Fruit fly (Drosophila melanogaster) whole organism, wandering third instar larva: ENCODE results near the gene Muc30E.

ENCODE experiments used
- Abd-B ChIP-seq: fragments of >200 bp; optimal IDR thresholded peaks from 2 replicates; lab custom pipeline; 2017; ENCODE audit warnings: missing biosample characterization, missing genetic modification characterization
- CG32264 ChIP-seq: fragments of 200-800 bp; sonication (Bioruptor generic); optimal IDR thresholded peaks from 2 replicates; lab custom pipeline; 2016; ENCODE audit warnings: missing biosample characterization, missing genetic modification characterization
- CG9705 ChIP-seq: fragments of 200-800 bp; sonication (Bioruptor generic); optimal IDR thresholded peaks from 2 replicates; lab custom pipeline; 2018; ENCODE audit warnings: missing biosample characterization, mild to moderate bottlenecking, missing genetic modification characterization
- CrebA ChIP-seq: fragments of 200-800 bp; sonication (Bioruptor generic); optimal IDR thresholded peaks from 2 replicates; lab custom pipeline; 2016; ENCODE audit warnings: missing biosample characterization, mild to moderate bottlenecking, missing genetic modification characterization, borderline replicate concordance
- Dfd ChIP-seq: fragments of >200 bp; optimal IDR thresholded peaks from 2 replicates; lab custom pipeline; 2017; ENCODE audit warnings: missing biosample characterization, missing genetic modification characterization
- Dif ChIP-seq: fragments of 200-275, 200-300 bp; sonication (Bioruptor generic); optimal IDR thresholded peaks from 2 replicates; lab custom pipeline; 2018; ENCODE audit warnings: missing biosample characterization, missing genetic modification characterization; ENCODE audit not compliant: partially characterized antibody
- GATAd ChIP-seq: sonication (Bioruptor generic); optimal IDR thresholded peaks from 2 replicates; lab custom pipeline; 2016; ENCODE audit warnings: missing biosample characterization, missing genetic modification characterization
- HLH106 ChIP-seq: fragments of 200-800 bp; optimal IDR thresholded peaks from 3 replicates; lab custom pipeline; 2019; ENCODE audit warnings: missing biosample characterization, mild to moderate bottlenecking, missing genetic modification characterization, moderate library complexity
- Hnf4 ChIP-seq: fragments of 200-800 bp; sonication (Bioruptor generic); optimal IDR thresholded peaks from 2 replicates; lab custom pipeline; 2016; ENCODE audit warnings: missing biosample characterization, mild to moderate bottlenecking, missing genetic modification characterization
- Hr78 ChIP-seq: fragments of >200 bp; optimal IDR thresholded peaks from 2 replicates; lab custom pipeline; 2017; ENCODE audit warnings: missing biosample characterization, missing genetic modification characterization
- Hr83 ChIP-seq: fragments of 200-300 bp; sonication (Bioruptor generic); optimal IDR thresholded peaks from 2 replicates; lab custom pipeline; 2016; ENCODE audit warnings: missing biosample characterization, mild to moderate bottlenecking, missing genetic modification characterization, moderate library complexity; ENCODE audit not compliant: poor library complexity, severe bottlenecking
- Jra ChIP-seq: sonication (Bioruptor generic); optimal IDR thresholded peaks from 2 replicates; lab custom pipeline; 2016; ENCODE audit warnings: missing biosample characterization, missing genetic modification characterization
- Mio ChIP-seq: sonication (Bioruptor generic); optimal IDR thresholded peaks from 2 replicates; lab custom pipeline; 2016; ENCODE audit warnings: missing biosample characterization, missing genetic modification characterization
- Myc ChIP-seq: fragments of >200 bp; optimal IDR thresholded peaks from 2 replicates; lab custom pipeline; 2017
- N ChIP-seq: fragments of >200 bp; optimal IDR thresholded peaks from 2 replicates; lab custom pipeline; 2018; ENCODE audit warnings: missing biosample characterization, missing external identifiers, missing genetic modification characterization
- OdsH ChIP-seq: fragments of 200-800 bp; sonication (Bioruptor generic); optimal IDR thresholded peaks from 2 replicates; lab custom pipeline; 2016; ENCODE audit warnings: missing biosample characterization, mild to moderate bottlenecking, missing genetic modification characterization
- Rel ChIP-seq, 2 experiments: fragments of 200-800 bp; sonication (Bioruptor generic) in 1 of 2; optimal IDR thresholded peaks; 2 replicates in 1 of 2; 3 replicates in 1 of 2; lab custom pipeline; 2016 to 2019; ENCODE audit warnings: mild to moderate bottlenecking in 2 of 2, missing biosample characterization in 2 of 2, missing genetic modification characterization in 2 of 2, moderate library complexity in 1 of 2
- Sp1 ChIP-seq: fragments of 200-800 bp; sonication (Bioruptor generic); optimal IDR thresholded peaks from 3 replicates; lab custom pipeline; 2019; ENCODE audit warnings: missing biosample characterization, mild to moderate bottlenecking, missing genetic modification characterization, moderate library complexity
- Vsx2 ChIP-seq: fragments of 200-300, 225-300 bp; sonication (Bioruptor generic); optimal IDR thresholded peaks from 2 replicates; lab custom pipeline; 2018; ENCODE audit warnings: missing biosample characterization, missing genetic modification characterization; ENCODE audit not compliant: partially characterized antibody
- br ChIP-seq: fragments of 200-800 bp; sonication (Bioruptor generic); optimal IDR thresholded peaks from 2 replicates; lab custom pipeline; 2016; ENCODE audit warnings: missing biosample characterization, missing genetic modification characterization
- brk ChIP-seq: fragments of 200-800 bp; sonication (Bioruptor generic); optimal IDR thresholded peaks from 2 replicates; lab custom pipeline; 2016; ENCODE audit warnings: missing biosample characterization, mild to moderate bottlenecking, missing genetic modification characterization
- dl ChIP-seq, 2 experiments: fragments of 175-275, 200-275 bp in 1 of 2; fragments of 200-275 bp in 1 of 2; sonication (Bioruptor generic); optimal IDR thresholded peaks; lab custom pipeline; 2018; ENCODE audit warnings: mild to moderate bottlenecking in 2 of 2, missing biosample characterization in 2 of 2, missing genetic modification characterization in 2 of 2, moderate library complexity in 2 of 2; ENCODE audit not compliant: partially characterized antibody in 2 of 2, insufficient read depth in 1 of 2
- dmrt93B ChIP-seq: fragments of 200-800 bp; sonication (Bioruptor generic); optimal IDR thresholded peaks from 2 replicates; lab custom pipeline; 2018; ENCODE audit warnings: missing biosample characterization, mild to moderate bottlenecking, missing genetic modification characterization
- dsf ChIP-seq: sonication (Bioruptor generic); optimal IDR thresholded peaks from 2 replicates; lab custom pipeline; 2016; ENCODE audit warnings: missing biosample characterization, missing genetic modification characterization, borderline replicate concordance
- ey ChIP-seq: fragments of 200-800 bp; sonication (Bioruptor generic); optimal IDR thresholded peaks from 2 replicates; lab custom pipeline; 2016; ENCODE audit warnings: missing biosample characterization, missing genetic modification characterization
- foxo ChIP-seq, 2 experiments: fragments of 200-800 bp; sonication (Bioruptor generic); optimal IDR thresholded peaks; 2 replicates in 1 of 2; 3 replicates in 1 of 2; lab custom pipeline; 2016 to 2017; ENCODE audit warnings: missing biosample characterization in 2 of 2, missing genetic modification characterization in 2 of 2
- fru ChIP-seq: fragments of 200-800 bp; sonication (Bioruptor generic); optimal IDR thresholded peaks from 3 replicates; lab custom pipeline; 2016; ENCODE audit warnings: missing biosample characterization, mild to moderate bottlenecking, missing genetic modification characterization
- h ChIP-seq: fragments of 200-800 bp; sonication (Bioruptor generic); optimal IDR thresholded peaks from 3 replicates; lab custom pipeline; 2016; ENCODE audit warnings: missing biosample characterization, mild to moderate bottlenecking, missing genetic modification characterization
- jim ChIP-seq: fragments of 175-275, 200-325 bp; sonication (Bioruptor generic); optimal IDR thresholded peaks from 2 replicates; lab custom pipeline; 2016; ENCODE audit warnings: missing biosample characterization, mild to moderate bottlenecking, missing genetic modification characterization
- lola ChIP-seq: fragments of >200 bp; optimal IDR thresholded peaks from 2 replicates; lab custom pipeline; 2017; ENCODE audit warnings: missing biosample characterization, missing genetic modification characterization
- pan ChIP-seq: fragments of >200 bp; optimal IDR thresholded peaks from 2 replicates; lab custom pipeline; 2017
- psq ChIP-seq: fragments of 200-800 bp; sonication (Bioruptor generic); optimal IDR thresholded peaks from 3 replicates; lab custom pipeline; 2017; ENCODE audit warnings: missing biosample characterization, mild to moderate bottlenecking, missing genetic modification characterization, moderate library complexity
- rgr ChIP-seq: fragments of 200-800 bp; sonication (Bioruptor generic); optimal IDR thresholded peaks from 3 replicates; lab custom pipeline; 2016; ENCODE audit warnings: missing biosample characterization, mild to moderate bottlenecking, missing genetic modification characterization
- sage ChIP-seq: fragments of 200-800 bp; sonication (Bioruptor generic); optimal IDR thresholded peaks from 2 replicates; lab custom pipeline; 2016; ENCODE audit warnings: missing biosample characterization, mild to moderate bottlenecking, missing genetic modification characterization
- sv ChIP-seq: fragments of 200-800 bp; sonication (Bioruptor generic); optimal IDR thresholded peaks from 3 replicates; lab custom pipeline; 2016; ENCODE audit warnings: missing biosample characterization, missing genetic modification characterization
- tai ChIP-seq: sonication (Bioruptor generic); optimal IDR thresholded peaks from 2 replicates; lab custom pipeline; 2016; ENCODE audit warnings: missing biosample characterization, missing genetic modification characterization
- usp ChIP-seq: fragments of >200 bp; optimal IDR thresholded peaks from 2 replicates; lab custom pipeline; 2017; ENCODE audit warnings: missing biosample characterization, missing genetic modification characterization
- woc ChIP-seq: sonication (Bioruptor generic); optimal IDR thresholded peaks from 2 replicates; lab custom pipeline; 2016; ENCODE audit warnings: missing biosample characterization, mild to moderate bottlenecking, missing genetic modification characterization

The Muc30E gene

DNA sequence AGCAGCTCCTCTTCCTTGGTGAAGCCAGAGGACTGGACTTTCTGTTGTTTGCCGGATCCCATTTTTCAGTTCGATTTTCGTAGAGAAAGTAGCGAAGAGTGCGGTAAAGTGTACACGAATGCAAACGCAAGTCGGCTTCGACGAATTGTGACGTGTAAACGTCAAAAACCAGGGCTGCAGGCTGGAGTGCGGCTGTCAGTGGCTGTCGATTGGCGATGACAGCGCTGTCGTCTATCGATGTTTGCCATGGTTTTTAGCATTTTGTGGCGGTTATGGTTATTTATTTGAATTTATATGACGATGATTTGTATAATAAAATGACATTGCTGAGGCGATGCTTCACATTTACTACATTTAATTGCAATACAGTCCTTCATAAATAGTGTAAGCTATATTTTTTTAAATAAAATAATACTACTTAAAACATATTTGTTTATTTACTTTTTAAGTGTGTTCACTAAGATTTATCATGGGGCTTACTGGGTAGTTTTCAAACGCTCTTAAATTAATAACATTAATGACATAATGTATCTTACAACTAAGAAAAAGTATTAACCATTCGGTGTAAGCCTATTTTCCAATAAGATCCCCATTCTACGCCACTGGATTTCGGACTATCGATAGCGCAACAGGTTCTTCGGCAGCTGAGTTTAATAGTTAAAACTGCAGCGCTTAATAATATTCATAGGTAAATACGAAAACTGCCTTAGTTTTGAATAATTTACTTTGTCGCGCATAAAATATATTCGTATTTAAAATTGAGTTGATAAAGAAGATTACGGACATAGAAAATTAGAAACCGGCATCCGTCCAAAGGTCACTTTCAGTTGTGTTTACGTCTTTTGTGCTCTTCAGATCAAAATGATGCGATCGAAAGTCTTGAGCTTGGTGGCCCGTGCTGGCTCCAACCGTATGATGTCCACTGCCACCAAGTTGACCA lies 15.4 kb upstream of the Muc30E start, which contains the start of the genes CG5885 and CG4598:
CG5885 (minus strand) TSS at position 311 of the 940 bp plus-strand sequence.
CG4598 (plus strand) TSS at position 599 of the 940 bp plus-strand sequence.
- TF ChIP-seq Myc (lab: Kevin White, UChicago) (no peak), sage (GFP tag; lab: Kevin White, UChicago) (peak; percentile 56), woc (peak; percentile 36), dl (GFP tag; optimal IDR thresholded peaks at IDR 0.05; lab: Kevin White, UChicago; ENCODE audit: insufficient read depth in 1 of 2, partially characterized antibody in 2 of 2) (peak in 1 of 2 experiments; percentile 5), Rel (GFP tag; optimal IDR thresholded peaks at IDR 0.05; lab: Kevin White, UChicago) (no peak), Rel (tag; optimal IDR thresholded peaks at IDR 0.05; lab: Kevin White, UChicago) (no peak), pan (no peak), Jra (GFP tag; lab: Kevin White, UChicago) (peak; percentile 70), Abd-B (GFP tag; lab: Kevin White, UChicago) (no peak), Dif (GFP tag; lab: Kevin White, UChicago) (peak; percentile 45), br (GFP tag; lab: Kevin White, UChicago) (peak; percentile 55), psq (peak; percentile 61), Vsx2 (GFP tag; lab: Kevin White, UChicago) (no peak), sv (GFP tag; lab: Kevin White, UChicago) (peak; percentile 47), fru (GFP tag; lab: Kevin White, UChicago) (peak; percentile 79), lola (GFP tag; lab: Kevin White, UChicago) (no peak), ey (peak; percentile 57), Hr78 (GFP tag; lab: Kevin White, UChicago) (no peak), N (GFP tag; lab: Kevin White, UChicago) (no peak), CG9705 (GFP tag; lab: Kevin White, UChicago) (peak; percentile 31), Mio (GFP tag; lab: Kevin White, UChicago) (no peak), rgr (peak; percentile 61), usp (GFP tag; lab: Kevin White, UChicago) (no peak), dsf (GFP tag; lab: Kevin White, UChicago) (peak; percentile 28), jim (GFP tag; lab: Kevin White, UChicago) (no peak), Sp1 (GFP tag; lab: Kevin White, UChicago) (peak; percentile 68), foxo (GFP tag; optimal IDR thresholded peaks at IDR 0.05; lab: Kevin White, UChicago) (peak in 1 of 2 experiments; percentile 83), h (GFP tag; lab: Kevin White, UChicago) (peak; percentile 70), HLH106 (peak; percentile 68), Hnf4 (GFP tag; lab: Kevin White, UChicago) (peak; percentile 86), GATAd (GFP tag; lab: Kevin White, UChicago) (no peak), Hr83 (peak; percentile 56), tai (GFP tag; lab: Kevin White, UChicago) (no peak), dmrt93B (GFP tag; lab: Kevin White, UChicago) (peak; percentile 19), CrebA (GFP tag; lab: Kevin White, UChicago) (peak; percentile 97), Dfd (GFP tag; lab: Kevin White, UChicago) (no peak), CG32264 (GFP tag; lab: Kevin White, UChicago) (no peak), brk (GFP tag; lab: Kevin White, UChicago) (no peak), OdsH (peak; percentile 75)
